ENCODE assay signal across 6 worm cellular contexts in the genomic region with DNA sequence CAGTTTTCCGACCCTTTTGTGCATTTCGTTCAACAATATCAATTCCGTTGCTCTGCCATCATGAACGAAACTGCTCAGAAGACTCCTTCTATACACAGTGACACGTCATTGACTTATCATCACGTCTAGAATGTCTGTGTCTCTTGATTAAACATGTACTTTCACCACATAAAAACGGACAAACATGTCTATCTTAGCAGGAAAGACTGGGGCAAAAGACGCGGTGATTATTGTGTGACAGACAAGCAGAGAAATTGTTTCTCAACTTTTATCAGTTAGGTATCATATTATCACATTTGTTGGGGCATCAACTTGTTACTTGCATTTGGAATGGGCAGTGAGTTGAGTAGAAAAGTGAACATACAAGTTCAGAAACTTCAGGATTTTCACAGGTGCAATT.
A peak's percentile ranks its signal among the peaks of the same experiment; 100 is the strongest.
TF ChIP-seq lines count a peak whose summit lies in the region.

No protein-coding gene starts in this region.

TF ChIP-seq in whole organism, L1 larva, 84 proteins besides CTCF, POLR2A, EP300 and RAD21 (continues in another document):
- peak; percentile 11 for TF ChIP-seq jun-1 (tag; optimal IDR thresholded peaks at IDR 0.05; lab: Kevin White, UChicago)
- peak; percentile 82 for TF ChIP-seq elt-2 (tag; optimal IDR thresholded peaks at IDR 0.05; lab: Kevin White, UChicago)
- TF ChIP-seq sox-4 (tag; optimal IDR thresholded peaks at IDR 0.05; lab: Kevin White, UChicago), result no peak
- no peak for TF ChIP-seq isw-1 (GFP tag; IDR thresholded peaks at IDR 0.05; lab: Robert Waterston, UW)
- peak; percentile 68 for TF ChIP-seq nhr-85 (tag; lab: Kevin White, UChicago)
- peak in 1 of 6 experiments; percentile 86 for TF ChIP-seq elt-3 (tag; optimal IDR thresholded peaks at IDR 0.05; lab: Kevin White, UChicago)
- peak; percentile 11 for TF ChIP-seq blmp-1 (tag; optimal IDR thresholded peaks at IDR 0.05; lab: Kevin White, UChicago)
- TF ChIP-seq nhr-19 (GFP tag; conservative IDR thresholded peaks at IDR 0.05; lab: Robert Waterston, UW), result 0 out of 2 replicates have a peak, but pooled peaks have one; percentile 5
- TF ChIP-seq nhr-90 (tag; optimal IDR thresholded peaks at IDR 0.05; lab: Kevin White, UChicago; ENCODE audit: poor library complexity), result peak; percentile 14
- no peak for TF ChIP-seq unc-86 (tag; optimal IDR thresholded peaks at IDR 0.05; lab: Kevin White, UChicago)
- no peak for TF ChIP-seq unc-30 (tag; optimal IDR thresholded peaks at IDR 0.05; lab: Kevin White, UChicago)
- TF ChIP-seq mep-1 (tag; optimal IDR thresholded peaks at IDR 0.05; lab: Kevin White, UChicago), result peak; percentile 10
- no peak for TF ChIP-seq pax-3 (tag; optimal IDR thresholded peaks at IDR 0.05; lab: Kevin White, UChicago)
- TF ChIP-seq ceh-90 (tag; optimal IDR thresholded peaks at IDR 0.05; lab: Kevin White, UChicago), result no peak

TF ChIP-seq in whole organism, L2 larva, 48 proteins besides CTCF, POLR2A, EP300 and RAD21:
- peak; percentile 25 for TF ChIP-seq F13H6.1 (tag; optimal IDR thresholded peaks at IDR 0.05; lab: Kevin White, UChicago)
- TF ChIP-seq sma-3 (GFP tag; optimal IDR thresholded peaks at IDR 0.05; lab: Kevin White, UChicago), result peak; percentile 0
- TF ChIP-seq nhr-11 (tag; optimal IDR thresholded peaks at IDR 0.05; lab: Kevin White, UChicago), result no peak
- TF ChIP-seq mdl-1 (tag; optimal IDR thresholded peaks at IDR 0.05; lab: Kevin White, UChicago), result no peak
- peak; percentile 35 for TF ChIP-seq sma-9 (GFP tag; optimal IDR thresholded peaks at IDR 0.05; lab: Kevin White, UChicago)
- TF ChIP-seq sma-9 (tag; optimal IDR thresholded peaks at IDR 0.05; lab: Kevin White, UChicago), result no peak
- TF ChIP-seq gmeb-1 (tag; optimal IDR thresholded peaks at IDR 0.05; lab: Kevin White, UChicago), result peak; percentile 49
- TF ChIP-seq fos-1 (tag; optimal IDR thresholded peaks at IDR 0.05; lab: Kevin White, UChicago), result peak; percentile 90
- TF ChIP-seq crh-2 (tag; optimal IDR thresholded peaks at IDR 0.05; lab: Kevin White, UChicago), result peak; percentile 95
- peak; percentile 20 for TF ChIP-seq nhr-129 (tag; optimal IDR thresholded peaks at IDR 0.05; lab: Kevin White, UChicago)
- TF ChIP-seq peb-1 (tag; optimal IDR thresholded peaks at IDR 0.05; lab: Kevin White, UChicago), result no peak
- no peak for TF ChIP-seq aly-2 (tag; optimal IDR thresholded peaks at IDR 0.05; lab: Kevin White, UChicago)

TF ChIP-seq in whole organism, L3 larva, 47 proteins besides CTCF, POLR2A, EP300 and RAD21:
- peak; percentile 39 for TF ChIP-seq skn-1 (tag; optimal IDR thresholded peaks at IDR 0.05; lab: Kevin White, UChicago)
- peak; percentile 34 for TF ChIP-seq pha-4 (tag; optimal IDR thresholded peaks at IDR 0.05; lab: Kevin White, UChicago)
- peak; percentile 36 for TF ChIP-seq nfya-1 (tag; optimal IDR thresholded peaks at IDR 0.05; lab: Kevin White, UChicago; ENCODE audit: insufficient read depth)
- no peak for TF ChIP-seq ceh-28 (tag; optimal IDR thresholded peaks at IDR 0.05; lab: Kevin White, UChicago)
- TF ChIP-seq elt-2 (tag; optimal IDR thresholded peaks at IDR 0.05; lab: Kevin White, UChicago), result peak; percentile 96
- TF ChIP-seq unc-62 (GFP tag; optimal IDR thresholded peaks at IDR 0.05; lab: Kevin White, UChicago), result no peak
- no peak for TF ChIP-seq ceh-82 (tag; optimal IDR thresholded peaks at IDR 0.05; lab: Kevin White, UChicago)
- peak; percentile 62 for TF ChIP-seq jun-1 (tag; optimal IDR thresholded peaks at IDR 0.05; lab: Kevin White, UChicago)
- peak; percentile 85 for TF ChIP-seq pqm-1 (tag; optimal IDR thresholded peaks at IDR 0.05; lab: Kevin White, UChicago)

TF ChIP-seq in whole organism, L4 larva, 104 proteins besides CTCF, POLR2A, EP300 and RAD21 (continues in another document):
- TF ChIP-seq hlh-11 (tag; optimal IDR thresholded peaks at IDR 0.05; lab: Kevin White, UChicago), result peak; percentile 89
- no peak for TF ChIP-seq spr-3 (GFP tag; optimal IDR thresholded peaks at IDR 0.05; lab: Kevin White, UChicago)
- TF ChIP-seq lin-29 (GFP tag; IDR thresholded peaks at IDR 0.05; lab: Robert Waterston, UW), result no peak
- TF ChIP-seq snpc-4 (tag; optimal IDR thresholded peaks at IDR 0.05; lab: Kevin White, UChicago), result no peak
- no peak for TF ChIP-seq mdt-29 (GFP tag; IDR thresholded peaks at IDR 0.05; lab: Robert Waterston, UW)
- no peak for TF ChIP-seq unc-39 (tag; optimal IDR thresholded peaks at IDR 0.05; lab: Kevin White, UChicago)
- no peak for TF ChIP-seq mxl-2 (GFP tag; conservative IDR thresholded peaks at IDR 0.05; lab: Robert Waterston, UW)
- no peak for TF ChIP-seq nhr-41 (GFP tag; IDR thresholded peaks at IDR 0.05; lab: Robert Waterston, UW)
- TF ChIP-seq spr-1 (tag; optimal IDR thresholded peaks at IDR 0.05; lab: Kevin White, UChicago), result no peak
- no peak for TF ChIP-seq hif-1 (tag; optimal IDR thresholded peaks at IDR 0.05; lab: Kevin White, UChicago)
- TF ChIP-seq ceh-62 (tag; optimal IDR thresholded peaks at IDR 0.05; lab: Kevin White, UChicago), result no peak
- no peak for TF ChIP-seq unc-62 (GFP tag; optimal IDR thresholded peaks at IDR 0.05 in 1 of 2; lab: Kevin White, UChicago)
- TF ChIP-seq unc-62 (tag; optimal IDR thresholded peaks at IDR 0.05; lab: Kevin White, UChicago), result no peak
- peak in 1 of 2 experiments; percentile 30 for TF ChIP-seq daf-16 (GFP tag; optimal IDR thresholded peaks at IDR 0.05; lab: Kevin White, UChicago)
- peak; percentile 98 for TF ChIP-seq daf-16 (tag; optimal IDR thresholded peaks at IDR 0.05; lab: Kevin White, UChicago)
- peak; percentile 47 for TF ChIP-seq ztf-7 (tag; optimal IDR thresholded peaks at IDR 0.05; lab: Kevin White, UChicago)
- TF ChIP-seq mes-2 (tag; optimal IDR thresholded peaks at IDR 0.05; lab: Kevin White, UChicago; ENCODE audit: poor library complexity, severe bottlenecking), result peak; percentile 45
- no peak for TF ChIP-seq nhr-76 (tag; optimal IDR thresholded peaks at IDR 0.05; lab: Kevin White, UChicago)
- no peak for TF ChIP-seq arid-1 (GFP tag; conservative IDR thresholded peaks at IDR 0.05; lab: Robert Waterston, UW)

TF ChIP-seq in whole organism, late embryonic, 69 proteins besides CTCF, POLR2A, EP300 and RAD21:
- TF ChIP-seq ceh-19 (GFP tag; optimal IDR thresholded peaks at IDR 0.05; lab: Kevin White, UChicago) (no peak), elt-2 (tag; optimal IDR thresholded peaks at IDR 0.05; lab: Kevin White, UChicago) (peak; percentile 88)

TF ChIP-seq in whole organism, young adult, 124 proteins besides CTCF, POLR2A, EP300 and RAD21:
- TF ChIP-seq lin-40 (tag; optimal IDR thresholded peaks at IDR 0.05; lab: Kevin White, UChicago), result peak; percentile 22
- peak; percentile 36 for TF ChIP-seq tbp1 (GFP tag; optimal IDR thresholded peaks at IDR 0.05; lab: Kevin White, UChicago)
- peak; percentile 64 for TF ChIP-seq atf-7 (tag; optimal IDR thresholded peaks at IDR 0.05; lab: Kevin White, UChicago)
- TF ChIP-seq hmg-1.2 (GFP tag; IDR thresholded peaks at IDR 0.05; lab: Robert Waterston, UW), result peak; percentile 43; the same call in 1 of the 2 replicates
- TF ChIP-seq K12H6.12 (tag; optimal IDR thresholded peaks at IDR 0.05; lab: Kevin White, UChicago), result no peak
- TF ChIP-seq cebp-1 (GFP tag; IDR thresholded peaks at IDR 0.05; lab: Robert Waterston, UW), result no peak
- peak; percentile 49 for TF ChIP-seq cebp-1 (tag; optimal IDR thresholded peaks at IDR 0.05; lab: Kevin White, UChicago)
- TF ChIP-seq ceh-91 (GFP tag; IDR thresholded peaks at IDR 0.05; lab: Robert Waterston, UW), result no peak
- TF ChIP-seq nhr-80 (tag; optimal IDR thresholded peaks at IDR 0.05; lab: Kevin White, UChicago), result peak; percentile 91
- no peak for TF ChIP-seq madf-6 (GFP tag; IDR thresholded peaks at IDR 0.05; lab: Robert Waterston, UW)
- TF ChIP-seq ets-4 (GFP tag; optimal IDR thresholded peaks at IDR 0.05; lab: Kevin White, UChicago), result peak; percentile 41
- peak; percentile 20 for TF ChIP-seq nhr-90 (tag; optimal IDR thresholded peaks at IDR 0.05; lab: Kevin White, UChicago)
- no peak for TF ChIP-seq ceh-79 (tag; optimal IDR thresholded peaks at IDR 0.05; lab: Kevin White, UChicago)
- peak; percentile 50; the same call in 1 of the 2 replicates for TF ChIP-seq dox-1 (GFP tag; IDR thresholded peaks at IDR 0.05; lab: Robert Waterston, UW)
- TF ChIP-seq let-607 (tag; optimal IDR thresholded peaks at IDR 0.05; lab: Kevin White, UChicago), result peak; percentile 78 to 86
- no peak for TF ChIP-seq madf-10 (tag; optimal IDR thresholded peaks at IDR 0.05; lab: Kevin White, UChicago)
- TF ChIP-seq attf-5 (GFP tag; optimal IDR thresholded peaks at IDR 0.05; lab: Kevin White, UChicago), result peak; percentile 19
